Fruit fly (Drosophila melanogaster): ENCODE data around the gene NSD.
A peak's percentile ranks its signal among the peaks of the same experiment; 100 is the strongest.

The NSD gene

dm6 chr3R:27987329-27987728 lies 49.7 kb upstream of the NSD start (continued):
- TF ChIP-seq CG43689 (GFP tag; IDR thresholded peaks at IDR 0.05) (no peak), ase (GFP tag; IDR thresholded peaks at IDR 0.05) (peak; percentile 35; the same call in 1 of the 3 replicates), CG30020 (tag; optimal IDR thresholded peaks at IDR 0.05) (no peak), z (GFP tag; IDR thresholded peaks at IDR 0.05) (no peak), E2f1 (GFP tag; IDR thresholded peaks at IDR 0.05) (peak; percentile 77), CG11560 (tag; IDR thresholded peaks at IDR 0.05) (no peak), CG1233 (GFP tag; optimal IDR thresholded peaks at IDR 0.05) (no peak), gro (GFP tag; optimal IDR thresholded peaks at IDR 0.05) (no peak), eyg (GFP tag; optimal IDR thresholded peaks at IDR 0.05) (no peak), gfzf (GFP tag; optimal IDR thresholded peaks at IDR 0.05) (no peak), CG8359 (GFP tag; optimal IDR thresholded peaks at IDR 0.05; ENCODE audit: borderline replicate concordance) (no peak), CG16779 (GFP tag; IDR thresholded peaks at IDR 0.05) (no peak), ap (GFP tag; IDR thresholded peaks at IDR 0.05) (peak; percentile 64), pan (optimal IDR thresholded peaks at IDR 0.05) (no peak), pan (GFP tag; optimal IDR thresholded peaks at IDR 0.05 in 1 of 2, IDR thresholded peaks at IDR 0.05 in 1 of 2) (peak in 1 of 2 experiments; percentile 72), CG6765 (GFP tag; optimal IDR thresholded peaks at IDR 0.05) (peak; percentile 46), D19B (GFP tag; optimal IDR thresholded peaks at IDR 0.05) (peak; percentile 51), CG3163 (GFP tag; optimal IDR thresholded peaks at IDR 0.05) (no peak), Scr (GFP tag; IDR thresholded peaks at IDR 0.05; ENCODE audit: partially characterized antibody) (no peak), Ada2b (GFP tag; IDR thresholded peaks at IDR 0.05) (peak; percentile 63), CG12391 (tag; optimal IDR thresholded peaks at IDR 0.05) (peak; percentile 76), CG12219 (GFP tag; optimal IDR thresholded peaks at IDR 0.05) (no peak), CTCF (GFP tag; optimal IDR thresholded peaks at IDR 0.05) (no peak), CG6683 (GFP tag; optimal IDR thresholded peaks at IDR 0.05) (peak; percentile 52), CG14667 (GFP tag; IDR thresholded peaks at IDR 0.05) (peak; percentile 57), CG18476 (GFP tag; optimal IDR thresholded peaks at IDR 0.05) (peak; percentile 24), CG6689 (GFP tag; IDR thresholded peaks at IDR 0.05) (peak; percentile 61), vfl (GFP tag; optimal IDR thresholded peaks at IDR 0.05) (no peak), gt (GFP tag; IDR thresholded peaks at IDR 0.05) (no peak), pum (GFP tag; optimal IDR thresholded peaks at IDR 0.05) (no peak), Dref (GFP tag; IDR thresholded peaks at IDR 0.05) (no peak), CG8281 (tag; optimal IDR thresholded peaks at IDR 0.05) (no peak), Xbp1 (GFP tag; optimal IDR thresholded peaks at IDR 0.05) (peak; percentile 61), YL-1 (GFP tag; optimal IDR thresholded peaks at IDR 0.05) (no peak), CG12236 (GFP tag; optimal IDR thresholded peaks at IDR 0.05) (no peak), CG8388 (GFP tag; optimal IDR thresholded peaks at IDR 0.05) (peak; percentile 68), amos (GFP tag; IDR thresholded peaks at IDR 0.05; ENCODE audit: partially characterized antibody) (no peak), CG7357 (GFP tag; IDR thresholded peaks at IDR 0.05) (peak; percentile 39; the same call in 1 of the 3 replicates), CG17568 (GFP tag; optimal IDR thresholded peaks at IDR 0.05) (no peak), CG15514 (GFP tag; optimal IDR thresholded peaks at IDR 0.05) (peak; percentile 28), Ssrp (tag; optimal IDR thresholded peaks at IDR 0.05) (peak; percentile 70), CG31365 (tag; optimal IDR thresholded peaks at IDR 0.05) (no peak), bab2 (GFP tag; optimal IDR thresholded peaks at IDR 0.05) (peak; percentile 19), dmrt99B (tag; optimal IDR thresholded peaks at IDR 0.05) (peak; percentile 65), NC2β (GFP tag; optimal IDR thresholded peaks at IDR 0.05) (no peak), Doc2 (GFP tag; IDR thresholded peaks at IDR 0.05) (no peak), CG13296 (GFP tag; optimal IDR thresholded peaks at IDR 0.05) (no peak), CG2678 (tag; optimal IDR thresholded peaks at IDR 0.05) (peak; percentile 85), CG15479 (GFP tag; optimal IDR thresholded peaks at IDR 0.05) (no peak), CG2129 (GFP tag; IDR thresholded peaks at IDR 0.05; ENCODE audit: partially characterized antibody) (no peak), CG18262 (tag; optimal IDR thresholded peaks at IDR 0.05) (peak; percentile 66), Six4 (GFP tag; optimal IDR thresholded peaks at IDR 0.05) (peak; percentile 30)
